Fruit fly (Drosophila melanogaster) whole organism, pupa: Measurements from ENCODE around the gene Sfp77F.

Experiments
- CG10348 ChIP-seq: fragments of 200-800 bp; sonication (Bioruptor generic); IDR thresholded peaks from 2 replicates; pipeline ENCODE4 v1.3.6; 2022; ENCODE audit warnings: missing biosample characterization, missing genetic modification characterization
- CG12605 ChIP-seq: fragments of 200-800 bp; sonication (Bioruptor generic); IDR thresholded peaks from 2 replicates; pipeline ENCODE4 v1.3.6; 2022; ENCODE audit warnings: missing biosample characterization, missing genetic modification characterization
- CG13204 ChIP-seq: fragments of 200-800 bp; sonication (Bioruptor generic); optimal IDR thresholded peaks from 2 replicates; lab custom pipeline; 2018; ENCODE audit warnings: missing biosample characterization, mild to moderate bottlenecking, missing genetic modification characterization, moderate library complexity
- CG17806 ChIP-seq: fragments of 200-800 bp; sonication (Bioruptor generic); optimal IDR thresholded peaks from 2 replicates; lab custom pipeline; 2018; ENCODE audit warnings: missing biosample characterization, mild to moderate bottlenecking, missing genetic modification characterization, moderate library complexity
- CG8159 ChIP-seq: fragments of 200-800 bp; sonication (Bioruptor generic); optimal IDR thresholded peaks from 3 replicates; lab custom pipeline; 2018; ENCODE audit warnings: missing biosample characterization, mild to moderate bottlenecking, missing genetic modification characterization, moderate library complexity
- CG9948 ChIP-seq: fragments of 200-800 bp; sonication (Bioruptor generic); optimal IDR thresholded peaks from 2 replicates; lab custom pipeline; 2018; ENCODE audit warnings: missing biosample characterization, mild to moderate bottlenecking, missing genetic modification characterization, moderate library complexity
- D1 ChIP-seq: fragments of 200-800 bp; sonication (Bioruptor generic); optimal IDR thresholded peaks from 2 replicates; lab custom pipeline; 2018; ENCODE audit warnings: missing biosample characterization, mild to moderate bottlenecking, missing genetic modification characterization, moderate library complexity
- EcR ChIP-seq: fragments of 200-800 bp; sonication (Bioruptor generic); optimal IDR thresholded peaks from 3 replicates; lab custom pipeline; 2019; ENCODE audit warnings: missing biosample characterization, missing genetic modification characterization, mild to moderate bottlenecking, moderate library complexity, missing genetic modification reagents
- Ets98B ChIP-seq: fragments of 200-800 bp; sonication (Bioruptor generic); IDR thresholded peaks from 2 replicates; pipeline ENCODE4 v1.3.6; 2022; ENCODE audit warnings: missing biosample characterization, missing genetic modification characterization
- Pif1A ChIP-seq: fragments of 200-800 bp; sonication (Bioruptor generic); optimal IDR thresholded peaks from 3 replicates; lab custom pipeline; 2016; ENCODE audit warnings: missing biosample characterization, missing genetic modification characterization
- gl ChIP-seq: fragments of 200-800 bp; sonication (Bioruptor generic); optimal IDR thresholded peaks from 2 replicates; lab custom pipeline; 2018; ENCODE audit warnings: missing biosample characterization, mild to moderate bottlenecking, missing genetic modification characterization
- rn ChIP-seq: fragments of 200-800 bp; sonication (Bioruptor generic); IDR thresholded peaks from 2 replicates; pipeline ENCODE4 v1.3.6; 2022; ENCODE audit warnings: missing biosample characterization, missing genetic modification characterization

DNA sequence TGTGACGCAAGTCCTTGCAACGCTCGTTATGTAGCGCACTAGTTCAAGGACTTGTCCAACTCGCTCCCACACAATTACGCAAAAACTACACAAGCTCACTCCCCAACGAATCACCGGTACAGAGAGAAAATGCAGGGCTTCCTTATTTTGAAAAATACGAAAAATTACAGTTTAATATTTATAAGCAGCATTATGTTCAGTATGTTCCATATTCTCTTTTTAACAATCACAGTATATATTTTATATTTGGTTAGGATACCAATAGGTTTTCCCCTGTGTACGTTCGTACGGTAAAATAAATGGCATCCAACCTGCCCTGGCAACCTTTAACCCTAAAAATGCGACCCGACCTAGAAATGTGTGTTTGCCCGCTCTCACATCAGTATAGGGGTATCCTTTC, 13.2 kb downstream of the Sfp77F start:
- TF ChIP-seq CG12605 (GFP tag; lab: Robert Waterston, UW) = no peak
- TF ChIP-seq CG8159 (tag; lab: Kevin White, UChicago) = no peak
- no peak for TF ChIP-seq D1
- TF ChIP-seq CG10348 (GFP tag; lab: Robert Waterston, UW) = no peak
- TF ChIP-seq EcR (GFP tag; lab: Kevin White, UChicago) = no peak
- no peak for TF ChIP-seq CG13204 (GFP tag; lab: Kevin White, UChicago)
- TF ChIP-seq Ets98B (GFP tag; lab: Robert Waterston, UW) = no peak
- no peak for TF ChIP-seq Pif1A (GFP tag; lab: Kevin White, UChicago)
- no peak for TF ChIP-seq CG17806 (tag; lab: Kevin White, UChicago)
- no peak for TF ChIP-seq gl (tag; lab: Kevin White, UChicago)
- TF ChIP-seq CG9948 (tag; lab: Kevin White, UChicago) = no peak
- no peak for TF ChIP-seq rn
